Worm (Caenorhabditis elegans): ENCODE data around the gene F14F7.7.

DNA sequence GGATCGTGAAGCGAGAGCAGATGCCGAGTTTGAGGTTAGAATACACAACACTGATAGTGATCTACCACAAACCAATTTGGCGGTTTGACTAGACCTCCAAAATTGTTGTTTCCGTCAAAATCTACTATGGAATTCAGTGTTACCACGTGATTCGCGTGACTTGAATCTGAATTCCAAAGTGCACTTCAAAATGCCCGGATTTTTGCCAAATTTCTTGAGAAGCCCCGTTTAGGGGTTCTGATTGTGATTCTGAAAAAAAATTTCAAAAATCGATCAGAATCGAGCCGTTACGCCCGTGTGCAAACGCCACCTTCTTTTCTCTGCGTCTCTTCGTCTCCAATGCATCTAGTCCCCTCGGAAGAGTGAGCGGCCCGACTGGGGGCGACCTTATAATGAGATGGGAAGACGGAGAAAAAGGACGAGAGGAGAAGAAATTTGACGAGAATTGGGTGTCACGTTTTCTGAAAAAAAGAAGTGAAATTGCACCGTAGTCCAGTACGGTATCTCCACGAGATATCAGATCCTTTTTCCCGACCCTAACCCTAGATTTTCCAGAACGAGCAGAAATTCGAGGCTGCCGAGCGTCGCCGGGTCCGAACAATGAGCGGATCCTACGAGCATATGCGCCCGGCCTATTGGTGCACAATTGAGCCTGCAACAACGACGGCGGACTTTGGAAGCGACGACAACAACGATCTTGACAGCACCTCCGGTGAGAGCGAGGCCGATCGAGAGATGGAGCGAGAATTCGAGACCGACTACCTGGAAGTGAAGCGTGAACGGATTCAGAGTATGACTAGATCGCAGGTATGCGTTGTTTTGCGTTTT lies 40.9 kb downstream of the F14F7.7 start:
- TF ChIP-seq ztf-4 (tag; optimal IDR thresholded peaks at IDR 0.05) = no peak
- no peak for TF ChIP-seq tbx-2 (tag; optimal IDR thresholded peaks at IDR 0.05)
- TF ChIP-seq aly-2 (tag; optimal IDR thresholded peaks at IDR 0.05) = no peak

Measured in whole organism, L3 larva.